Fruit fly (Drosophila melanogaster): ENCODE results near the gene Tmc.

dm6 chr3L:9614589-9615442 is 17.3 kb downstream of the Tmc start, which contains the start of gene LanB2:
- TF ChIP-seq tj (GFP tag; optimal IDR thresholded peaks at IDR 0.05), result peak; percentile 91
- TF ChIP-seq Crg-1 (GFP tag; optimal IDR thresholded peaks at IDR 0.05), result no peak
- TF ChIP-seq Clk (GFP tag; optimal IDR thresholded peaks at IDR 0.05), result no peak
- TF ChIP-seq CG33017 (tag; optimal IDR thresholded peaks at IDR 0.05), result no peak
- no peak for TF ChIP-seq Mnt (GFP tag; optimal IDR thresholded peaks at IDR 0.05)
- no peak for TF ChIP-seq CG7045 (GFP tag; optimal IDR thresholded peaks at IDR 0.05)
- TF ChIP-seq cnc (optimal IDR thresholded peaks at IDR 0.05), result no peak
- TF ChIP-seq CG5204 (GFP tag; optimal IDR thresholded peaks at IDR 0.05), result no peak
- no peak for TF ChIP-seq CG7101 (tag; optimal IDR thresholded peaks at IDR 0.05)
- TF ChIP-seq CG12768 (GFP tag; optimal IDR thresholded peaks at IDR 0.05), result no peak
- TF ChIP-seq kay (GFP tag; ENCODE audit: borderline replicate concordance), result no peak
- no peak for TF ChIP-seq bab1 (GFP tag; optimal IDR thresholded peaks at IDR 0.05)
